Worm (Caenorhabditis elegans) whole organism, midembryonic: ENCODE data around the gene hot-2.

Source experiments
- T22C8.4 ChIP-seq: fragments of 200-800 bp; sonication (Bioruptor generic); IDR thresholded peaks from 2 replicates; pipeline ENCODE4 v1.3.6; 2022; ENCODE audit warnings: missing genetic modification characterization, missing compliant biosample characterization
- cog-1 ChIP-seq: sonication (generic microtip); optimal IDR thresholded peaks from 2 replicates; lab custom pipeline; 2016; ENCODE audit warnings: missing genetic modification characterization, missing compliant biosample characterization
- flt-1 ChIP-seq: fragments of 200-800 bp; sonication (Bioruptor generic); IDR thresholded peaks from 2 replicates; pipeline ENCODE4 v1.3.6; 2022; ENCODE audit warnings: missing genetic modification characterization, missing compliant biosample characterization
- med-1 ChIP-seq: sonication (generic microtip); optimal IDR thresholded peaks from 2 replicates; lab custom pipeline; 2017; ENCODE audit warnings: missing genetic modification characterization, mild to moderate bottlenecking, missing compliant biosample characterization, antibody characterized with exemption, missing genetic modification reagents; ENCODE audit not compliant: insufficient read depth
- ref-1 ChIP-seq: fragments of 200-800 bp; sonication (Bioruptor generic); conservative IDR thresholded peaks from 2 replicates; pipeline ENCODE4 v1.3.6; 2022; ENCODE audit warnings: missing genetic modification reagents, missing genetic modification characterization, missing compliant biosample characterization
- tab-1 ChIP-seq: fragments of 200-800 bp; sonication (Bioruptor generic); IDR thresholded peaks from 2 replicates; pipeline ENCODE4 v1.3.6; 2022; ENCODE audit warnings: missing genetic modification characterization, missing compliant biosample characterization
- ztf-23 ChIP-seq: fragments of 200-800 bp; sonication (Bioruptor generic); IDR thresholded peaks from 2 replicates; pipeline ENCODE4 v1.3.6; 2022; ENCODE audit warnings: missing genetic modification reagents, missing genetic modification characterization, missing compliant biosample characterization
- ztf-29 ChIP-seq: fragments of 200-800 bp; sonication (Bioruptor generic); IDR thresholded peaks from 2 replicates; pipeline ENCODE4 v1.3.6; 2022; ENCODE audit warnings: missing genetic modification reagents, missing genetic modification characterization, missing compliant biosample characterization

ce11 chrV:19205450-19205849 lies 30.9 kb downstream of the hot-2 start:
- TF ChIP-seq med-1: no peak
- no peak for TF ChIP-seq ztf-23 (GFP tag; lab: Robert Waterston, UW)
- TF ChIP-seq tab-1 (GFP tag; lab: Robert Waterston, UW): no peak
- TF ChIP-seq T22C8.4: no peak
- no peak for TF ChIP-seq ref-1 (GFP tag; lab: Robert Waterston, UW)
- TF ChIP-seq flt-1 (GFP tag; lab: Robert Waterston, UW): no peak
- TF ChIP-seq cog-1 (tag; lab: Kevin White, UChicago): no peak
- TF ChIP-seq ztf-29 (GFP tag; lab: Robert Waterston, UW): no peak
